Worm (Caenorhabditis elegans) whole organism, L4 larva: ENCODE data around the gene C16C10.2.

ENCODE experiments used
- F10B5.3 ChIP-seq: sonication (generic microtip); optimal IDR thresholded peaks from 2 replicates; lab custom pipeline; 2016; ENCODE audit warnings: mild to moderate bottlenecking, missing genetic modification characterization, missing compliant biosample characterization
- T20F7.1 ChIP-seq: fragments of 200-800 bp; sonication (Bioruptor generic); optimal IDR thresholded peaks from 2 replicates; lab custom pipeline; 2018; ENCODE audit warnings: mild to moderate bottlenecking, missing genetic modification characterization, missing compliant biosample characterization
- Y5F2A.4 ChIP-seq: fragments of 200-800 bp; sonication (Bioruptor generic); optimal IDR thresholded peaks from 2 replicates; lab custom pipeline; 2018; ENCODE audit warnings: mild to moderate bottlenecking, missing genetic modification characterization, missing compliant biosample characterization
- ZK337.2 ChIP-seq: fragments of 200-800 bp; sonication (Bioruptor generic); IDR thresholded peaks from 2 replicates; pipeline ENCODE4 v1.3.6; 2022; ENCODE audit warnings: missing genetic modification reagents, missing genetic modification characterization, missing compliant biosample characterization
- ceh-20 ChIP-seq: fragments of 200-800 bp; sonication (Bioruptor generic); IDR thresholded peaks from 2 replicates; pipeline ENCODE4 v1.3.6; 2022; ENCODE audit warnings: missing genetic modification reagents, missing genetic modification characterization, missing compliant biosample characterization
- ceh-28 ChIP-seq: fragments of 150-350 bp; optimal IDR thresholded peaks from 2 replicates; lab custom pipeline; 2014; ENCODE audit warnings: missing biosample characterization, missing genetic modification reagents, missing genetic modification characterization
- ctbp-1 ChIP-seq: fragments of 200-800 bp; sonication (Bioruptor generic); IDR thresholded peaks from 2 replicates; pipeline ENCODE4 v1.3.6; 2022; ENCODE audit warnings: missing genetic modification reagents, missing genetic modification characterization, missing compliant biosample characterization
- daf-19 ChIP-seq: fragments of 200-800 bp; sonication (Bioruptor generic); conservative IDR thresholded peaks from 2 replicates; pipeline ENCODE4 v1.3.6; 2022; ENCODE audit warnings: missing genetic modification characterization, missing compliant biosample characterization
- dpl-1 ChIP-seq: fragments of 150-350 bp; optimal IDR thresholded peaks from 2 replicates; lab custom pipeline; 2014; ENCODE audit warnings: missing biosample characterization, missing genetic modification reagents, missing genetic modification characterization
- fkh-10 ChIP-seq: fragments of 150-350 bp; optimal IDR thresholded peaks from 2 replicates; lab custom pipeline; 2014; ENCODE audit warnings: missing biosample characterization, missing genetic modification reagents, missing genetic modification characterization
- fos-1 ChIP-seq: fragments of 150-350 bp; optimal IDR thresholded peaks from 2 replicates; lab custom pipeline; 2014; ENCODE audit warnings: missing biosample characterization, missing genetic modification characterization
- hif-1 ChIP-seq, 2 experiments: sonication (generic microtip); optimal IDR thresholded peaks; 2 replicates each; lab custom pipeline; 2016 to 2017; ENCODE audit warnings: missing compliant biosample characterization in 2 of 2, missing genetic modification characterization in 2 of 2, missing genetic modification reagents in 2 of 2, missing genotype in 2 of 2, mild to moderate bottlenecking in 1 of 2
- hlh-11 ChIP-seq: fragments of 200-800 bp; sonication (Bioruptor generic); optimal IDR thresholded peaks from 2 replicates; lab custom pipeline; 2018; ENCODE audit warnings: mild to moderate bottlenecking, missing genetic modification characterization, missing compliant biosample characterization
- hmg-1.1 ChIP-seq: fragments of 200-800 bp; sonication (Bioruptor generic); IDR thresholded peaks from 2 replicates; pipeline ENCODE4 v1.3.6; 2022; ENCODE audit warnings: missing genetic modification reagents, missing genetic modification characterization, missing compliant biosample characterization
- jun-1 ChIP-seq: fragments of 150-350 bp; optimal IDR thresholded peaks from 2 replicates; lab custom pipeline; 2014; ENCODE audit warnings: missing biosample characterization, missing genetic modification reagents, missing genetic modification characterization
- lin-1 ChIP-seq: fragments of 200-800 bp; sonication (Bioruptor generic); IDR thresholded peaks from 2 replicates; pipeline ENCODE4 v1.3.6; 2022; ENCODE audit warnings: missing genetic modification reagents, missing genetic modification characterization, missing compliant biosample characterization
- mdl-1 ChIP-seq, 2 experiments: fragments of 150-350 bp in 1 of 2; sonication (generic microtip) in 1 of 2; optimal IDR thresholded peaks; 2 replicates each; lab custom pipeline; 2014 to 2017; ENCODE audit warnings: missing biosample characterization in 2 of 2, missing genetic modification characterization in 2 of 2
- mep-1 ChIP-seq: fragments of 150-350 bp; sonication (generic microtip); optimal IDR thresholded peaks from 3 replicates; lab custom pipeline; 2014; ENCODE audit warnings: missing biosample characterization, missing genetic modification characterization
- mes-2 ChIP-seq: sonication (generic microtip); optimal IDR thresholded peaks from 2 replicates; lab custom pipeline; 2016; ENCODE audit warnings: missing genotype, mild to moderate bottlenecking, missing genetic modification characterization, missing compliant biosample characterization; ENCODE audit not compliant: poor library complexity, severe bottlenecking
- mxl-2 ChIP-seq: fragments of 200-800 bp; sonication (Bioruptor generic); conservative IDR thresholded peaks from 2 replicates; pipeline ENCODE4 v1.3.6; 2022; ENCODE audit warnings: missing genetic modification reagents, missing genetic modification characterization, missing compliant biosample characterization
- nhr-102 ChIP-seq: sonication (generic microtip); optimal IDR thresholded peaks from 2 replicates; lab custom pipeline; 2016; ENCODE audit warnings: mild to moderate bottlenecking, missing genetic modification characterization, moderate library complexity, missing compliant biosample characterization
- nhr-28 ChIP-seq: fragments of 150-350 bp; optimal IDR thresholded peaks from 2 replicates; lab custom pipeline; 2014; ENCODE audit warnings: missing biosample characterization, missing genetic modification characterization
- nhr-41 ChIP-seq: fragments of 200-800 bp; sonication (Bioruptor generic); IDR thresholded peaks from 2 replicates; pipeline ENCODE4 v1.3.6; 2022; ENCODE audit warnings: missing genetic modification reagents, missing genetic modification characterization, missing compliant biosample characterization
- rbr-2 ChIP-seq: sonication (generic microtip); optimal IDR thresholded peaks from 2 replicates; lab custom pipeline; 2016; ENCODE audit warnings: missing genotype, missing genetic modification characterization, missing compliant biosample characterization
- saeg-2 ChIP-seq: fragments of 200-800 bp; sonication (Bioruptor generic); IDR thresholded peaks from 2 replicates; pipeline ENCODE4 v1.3.6; 2022; ENCODE audit warnings: missing genetic modification reagents, missing genetic modification characterization, missing compliant biosample characterization
- snpc-4 ChIP-seq: fragments of 150-350 bp; optimal IDR thresholded peaks from 2 replicates; lab custom pipeline; 2014; ENCODE audit warnings: missing biosample characterization, missing genetic modification characterization
- spr-3 ChIP-seq: fragments of 200-800 bp; sonication (Bioruptor generic); optimal IDR thresholded peaks from 2 replicates; lab custom pipeline; 2018; ENCODE audit warnings: mild to moderate bottlenecking, missing genetic modification characterization, missing compliant biosample characterization
- tag-97 ChIP-seq: fragments of 200-800 bp; sonication (Bioruptor generic); IDR thresholded peaks from 2 replicates; pipeline ENCODE4 v1.3.6; 2022; ENCODE audit warnings: missing genetic modification characterization, missing compliant biosample characterization
- zfp-2 ChIP-seq: sonication (generic microtip); optimal IDR thresholded peaks from 2 replicates; lab custom pipeline; 2016; ENCODE audit warnings: mild to moderate bottlenecking, missing genetic modification characterization, missing compliant biosample characterization
- zfp-3 ChIP-seq: fragments of 200-800 bp; sonication (Bioruptor generic); conservative IDR thresholded peaks from 2 replicates; pipeline ENCODE4 v1.3.6; 2022; ENCODE audit warnings: missing genetic modification reagents, missing genetic modification characterization, missing compliant biosample characterization
- ztf-7 ChIP-seq: fragments of 150-350 bp; optimal IDR thresholded peaks from 2 replicates; lab custom pipeline; 2014; ENCODE audit warnings: missing biosample characterization, missing genetic modification characterization

The C16C10.2 gene

DNA sequence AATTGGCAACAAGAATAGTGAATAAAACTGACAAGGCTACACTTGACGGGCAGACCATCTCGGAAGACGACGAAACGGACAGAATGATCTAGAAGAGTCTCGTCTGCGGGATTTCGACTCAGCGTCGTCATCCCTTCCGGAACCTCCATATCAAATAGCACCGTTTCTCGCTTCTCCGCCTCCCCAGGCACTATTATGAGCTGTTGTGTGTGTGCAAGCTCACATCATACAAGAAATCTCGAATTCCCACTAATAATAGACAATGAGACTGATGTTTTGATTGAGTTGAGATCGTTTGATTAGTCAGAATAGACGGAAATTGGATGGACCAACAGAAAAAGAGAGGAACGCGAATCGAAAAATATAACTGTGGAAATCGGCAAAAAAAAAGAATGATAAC, 11.8 kb upstream of the C16C10.2 start, which contains the start of gene spp-28:
Gene spp-28, minus strand, starts transcription at position 101 of the 400 bp plus-strand sequence.
- TF ChIP-seq fkh-10 (GFP tag; lab: Kevin White, UChicago) (no peak), fos-1 (tag; lab: Kevin White, UChicago) (no peak), nhr-102 (no peak), dpl-1 (GFP tag; lab: Kevin White, UChicago) (no peak), zfp-2 (tag; lab: Kevin White, UChicago) (no peak), nhr-41 (GFP tag; lab: Robert Waterston, UW) (no peak), F10B5.3 (tag; lab: Kevin White, UChicago) (no peak), T20F7.1 (GFP tag; lab: Kevin White, UChicago) (no peak), ztf-7 (no peak), tag-97 (no peak), lin-1 (GFP tag; lab: Robert Waterston, UW) (no peak), jun-1 (tag; lab: Kevin White, UChicago) (no peak), saeg-2 (GFP tag; lab: Robert Waterston, UW) (no peak), Y5F2A.4 (GFP tag; lab: Kevin White, UChicago) (no peak), mep-1 (tag; lab: Kevin White, UChicago) (no peak), snpc-4 (tag; lab: Kevin White, UChicago) (no peak), nhr-28 (tag; lab: Kevin White, UChicago) (no peak)

DNA sequence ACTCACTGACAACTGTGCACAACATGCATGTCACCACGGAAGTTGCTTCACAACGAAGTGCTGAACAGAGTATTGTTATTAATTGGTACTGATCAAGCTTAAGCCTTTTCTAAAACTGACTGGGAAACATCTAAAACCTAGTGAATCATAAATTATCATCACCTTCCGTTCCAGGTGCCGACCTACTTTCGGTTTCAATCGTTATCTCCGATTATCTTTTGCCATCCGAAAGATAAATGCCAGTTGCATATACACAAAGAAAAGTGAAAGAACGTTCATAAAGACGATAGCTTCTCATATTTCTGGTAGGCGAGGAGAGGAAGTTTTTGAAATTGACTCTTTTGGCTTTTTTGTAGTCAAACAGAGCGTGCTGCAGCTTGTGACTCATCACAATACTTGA, 11.1 kb upstream of the C16C10.2 start:
- TF ChIP-seq hlh-11 (tag; lab: Kevin White, UChicago) (peak; percentile 6), nhr-28 (tag; lab: Kevin White, UChicago) (peak; percentile 0), hmg-1.1 (GFP tag; lab: Robert Waterston, UW) (no peak), daf-19 (GFP tag; lab: Robert Waterston, UW) (no peak), mxl-2 (GFP tag; lab: Robert Waterston, UW) (no peak), spr-3 (no peak)
- TF ChIP-seq, all 104 proteins: peak for 2

DNA sequence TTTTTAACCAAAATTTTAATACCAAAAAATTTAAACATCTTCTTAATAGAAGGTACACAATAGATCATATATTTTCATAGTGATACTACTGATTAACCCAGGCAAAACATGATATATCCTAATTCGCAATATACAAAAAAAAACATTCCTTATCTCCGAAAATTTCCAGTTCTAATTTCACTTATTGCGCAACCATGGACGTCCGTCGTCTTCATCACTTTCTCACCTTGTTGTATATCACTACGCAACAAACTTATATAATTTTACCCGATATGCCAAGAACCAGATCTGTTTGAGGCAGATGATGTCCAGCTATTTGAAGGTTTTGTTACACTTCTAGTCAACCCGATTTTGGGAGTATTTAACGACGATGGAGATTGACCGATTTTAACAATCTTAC, 9.4 kb upstream of the C16C10.2 start, which contains the start of gene R74.2:
Gene R74.2, plus strand, starts transcription at position 316 of the 400 bp plus-strand sequence.
- TF ChIP-seq mdl-1 (tag; optimal IDR thresholded peaks at IDR 0.05; lab: Kevin White, UChicago) (no peak), hlh-11 (tag; lab: Kevin White, UChicago) (peak; percentile 17)

DNA sequence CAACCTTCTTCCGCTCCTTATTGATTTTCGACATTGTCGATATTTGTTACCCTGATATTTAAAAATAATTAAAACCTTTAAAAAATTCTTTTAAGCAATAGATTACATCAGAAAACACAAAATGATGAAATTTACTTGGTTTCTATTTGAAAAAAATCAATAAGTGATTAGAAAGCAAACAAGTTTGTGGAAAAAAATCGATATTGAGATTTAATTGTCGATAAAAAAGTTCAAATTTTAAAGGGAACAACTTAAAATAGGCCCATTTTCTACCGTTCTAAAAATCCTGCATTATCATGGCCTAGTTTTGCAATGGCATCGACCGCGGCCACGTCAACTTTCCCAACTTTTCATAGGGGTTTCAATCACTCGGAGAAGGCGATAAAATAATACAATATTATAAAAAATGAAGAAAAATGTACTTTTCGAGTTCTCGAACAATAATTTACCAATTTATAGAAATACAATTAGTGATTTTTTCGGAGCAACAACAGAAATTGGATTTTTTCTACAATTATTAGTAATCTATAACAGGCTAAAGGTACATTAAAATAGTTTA, 8.4 kb upstream of the C16C10.2 start, which contains the start of gene lars-1:
Gene lars-1, minus strand, starts transcription at position 51 of the 559 bp plus-strand sequence.
- TF ChIP-seq mes-2 (tag; lab: Kevin White, UChicago) (peak; percentile 68), ceh-28 (tag; lab: Kevin White, UChicago) (peak; percentile 60), spr-3 (no peak), ctbp-1 (no peak), zfp-3 (GFP tag; lab: Robert Waterston, UW) (no peak)

ce11 chrIII:4181338-4181737, 2.9 kb upstream of the C16C10.2 start, which contains the start of gene C16C10.1:
Gene C16C10.1, minus strand, starts transcription at chrIII:4181438.
- no peak for TF ChIP-seq rbr-2 (tag; lab: Kevin White, UChicago)
- no peak for TF ChIP-seq fos-1 (tag; lab: Kevin White, UChicago)
- TF ChIP-seq ZK337.2, result no peak
- no peak for TF ChIP-seq ceh-20 (GFP tag; lab: Robert Waterston, UW)
- TF ChIP-seq hif-1 (tag; optimal IDR thresholded peaks at IDR 0.05; lab: Kevin White, UChicago), result no peak
- no peak for TF ChIP-seq spr-3
